Worm (Caenorhabditis elegans) whole organism, midembryonic: Measurements from ENCODE around the gene srg-31.

Experiments used
- T22C8.4 ChIP-seq: fragments of 200-800 bp; sonication (Bioruptor generic); IDR thresholded peaks from 2 replicates; pipeline ENCODE4 v1.3.6; 2022; ENCODE audit warnings: missing genetic modification characterization, missing compliant biosample characterization
- cog-1 ChIP-seq: sonication (generic microtip); optimal IDR thresholded peaks from 2 replicates; lab custom pipeline; 2016; ENCODE audit warnings: missing genetic modification characterization, missing compliant biosample characterization
- flt-1 ChIP-seq: fragments of 200-800 bp; sonication (Bioruptor generic); IDR thresholded peaks from 2 replicates; pipeline ENCODE4 v1.3.6; 2022; ENCODE audit warnings: missing genetic modification characterization, missing compliant biosample characterization
- klf-2 ChIP-seq: fragments of 200-800 bp; sonication (Bioruptor generic); conservative IDR thresholded peaks from 2 replicates; pipeline ENCODE4 v1.3.6; 2022; ENCODE audit warnings: missing genetic modification reagents, missing genetic modification characterization, missing compliant biosample characterization
- med-1 ChIP-seq: sonication (generic microtip); optimal IDR thresholded peaks from 2 replicates; lab custom pipeline; 2017; ENCODE audit warnings: missing genetic modification characterization, mild to moderate bottlenecking, missing compliant biosample characterization, antibody characterized with exemption, missing genetic modification reagents; ENCODE audit not compliant: insufficient read depth
- ref-1 ChIP-seq: fragments of 200-800 bp; sonication (Bioruptor generic); conservative IDR thresholded peaks from 2 replicates; pipeline ENCODE4 v1.3.6; 2022; ENCODE audit warnings: missing genetic modification reagents, missing genetic modification characterization, missing compliant biosample characterization
- tab-1 ChIP-seq: fragments of 200-800 bp; sonication (Bioruptor generic); IDR thresholded peaks from 2 replicates; pipeline ENCODE4 v1.3.6; 2022; ENCODE audit warnings: missing genetic modification characterization, missing compliant biosample characterization
- ztf-23 ChIP-seq: fragments of 200-800 bp; sonication (Bioruptor generic); IDR thresholded peaks from 2 replicates; pipeline ENCODE4 v1.3.6; 2022; ENCODE audit warnings: missing genetic modification reagents, missing genetic modification characterization, missing compliant biosample characterization
- ztf-29 ChIP-seq: fragments of 200-800 bp; sonication (Bioruptor generic); IDR thresholded peaks from 2 replicates; pipeline ENCODE4 v1.3.6; 2022; ENCODE audit warnings: missing genetic modification reagents, missing genetic modification characterization, missing compliant biosample characterization

Gene srg-31

DNA sequence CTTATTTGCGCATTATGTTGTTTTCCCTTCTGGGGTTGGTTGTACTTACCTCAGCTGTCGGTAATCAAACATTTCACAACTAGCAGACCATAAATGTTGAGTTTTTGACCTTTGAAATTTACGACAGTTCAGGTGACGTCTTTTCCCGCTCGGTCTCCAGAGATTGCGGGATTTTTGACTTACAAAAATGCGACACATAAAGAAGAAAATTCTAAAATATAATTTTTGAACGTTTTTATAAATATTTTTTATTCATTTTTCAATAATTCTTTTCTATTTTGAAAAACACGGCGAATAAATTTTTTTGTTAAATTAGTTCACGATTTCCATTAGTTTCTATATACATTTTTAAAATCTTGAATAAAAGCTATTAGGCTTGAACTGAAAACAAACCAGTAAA lies 29.1 kb upstream of the srg-31 start, which contains the start of gene nhr-161:
Gene nhr-161 (minus strand): TSS at position 101 of the 400 bp plus-strand sequence.
- TF ChIP-seq tab-1 (GFP tag; lab: Robert Waterston, UW) (no peak), ztf-29 (no peak), flt-1 (GFP tag; lab: Robert Waterston, UW) (no peak), klf-2 (GFP tag; lab: Robert Waterston, UW) (no peak), med-1 (GFP tag; lab: Kevin White, UChicago) (no peak), ref-1 (GFP tag; lab: Robert Waterston, UW) (no peak), cog-1 (tag; lab: Kevin White, UChicago) (no peak), ztf-23 (GFP tag; lab: Robert Waterston, UW) (no peak), T22C8.4 (no peak)

DNA sequence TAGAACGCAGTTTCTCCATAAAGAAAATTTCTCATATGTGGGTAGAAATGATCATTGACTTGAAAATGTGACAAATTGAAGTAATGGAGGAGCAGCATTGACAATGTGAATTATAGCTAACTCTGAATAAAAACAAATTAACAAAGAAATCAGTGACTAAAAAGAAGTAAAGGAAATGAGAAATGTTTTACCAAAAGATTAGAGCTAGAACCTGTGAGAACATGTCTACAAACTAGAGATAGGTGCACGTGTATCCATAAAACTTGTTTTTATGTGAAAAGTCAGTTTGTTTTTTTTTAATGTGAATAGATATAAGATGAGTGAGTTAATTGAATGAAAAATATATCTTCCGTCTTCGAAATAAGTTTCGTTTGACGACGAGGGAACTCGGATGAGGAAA lies 25.3 kb upstream of the srg-31 start, which contains the start of gene sre-12:
Gene sre-12 (minus strand): TSS at position 101 of the 400 bp plus-strand sequence.
- TF ChIP-seq klf-2 (GFP tag; lab: Robert Waterston, UW) = no peak
- no peak for TF ChIP-seq ref-1 (GFP tag; lab: Robert Waterston, UW)
- TF ChIP-seq cog-1 (tag; lab: Kevin White, UChicago) = no peak
- no peak for TF ChIP-seq tab-1 (GFP tag; lab: Robert Waterston, UW)
- no peak for TF ChIP-seq med-1 (GFP tag; lab: Kevin White, UChicago)

DNA sequence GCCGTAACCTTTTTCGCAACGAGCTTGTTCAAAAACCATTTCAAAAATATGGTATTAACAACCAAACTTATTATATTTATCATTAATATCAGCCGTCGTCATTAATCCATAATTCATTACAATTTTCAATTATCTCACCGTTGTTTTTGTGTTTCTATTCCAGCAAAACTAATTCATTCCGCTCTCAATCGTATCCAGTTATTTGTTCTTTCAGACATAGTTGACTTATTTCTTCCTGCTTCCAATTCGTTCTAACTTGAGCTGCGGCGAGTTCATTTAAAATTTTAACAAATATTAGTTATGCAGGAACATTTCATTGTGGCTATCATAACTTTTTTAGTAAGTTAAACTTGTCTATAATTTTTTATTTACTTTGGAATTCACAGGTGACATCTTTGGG lies 22.4 kb upstream of the srg-31 start, which contains the start of gene srx-16:
Gene srx-16 (plus strand): TSS at position 301 of the 400 bp plus-strand sequence.
- TF ChIP-seq flt-1 (GFP tag; lab: Robert Waterston, UW) (no peak), klf-2 (GFP tag; lab: Robert Waterston, UW) (no peak), med-1 (GFP tag; lab: Kevin White, UChicago) (no peak), ztf-23 (GFP tag; lab: Robert Waterston, UW) (no peak), T22C8.4 (no peak), ref-1 (GFP tag; lab: Robert Waterston, UW) (no peak), cog-1 (tag; lab: Kevin White, UChicago) (no peak), tab-1 (GFP tag; lab: Robert Waterston, UW) (no peak), ztf-29 (no peak)

DNA sequence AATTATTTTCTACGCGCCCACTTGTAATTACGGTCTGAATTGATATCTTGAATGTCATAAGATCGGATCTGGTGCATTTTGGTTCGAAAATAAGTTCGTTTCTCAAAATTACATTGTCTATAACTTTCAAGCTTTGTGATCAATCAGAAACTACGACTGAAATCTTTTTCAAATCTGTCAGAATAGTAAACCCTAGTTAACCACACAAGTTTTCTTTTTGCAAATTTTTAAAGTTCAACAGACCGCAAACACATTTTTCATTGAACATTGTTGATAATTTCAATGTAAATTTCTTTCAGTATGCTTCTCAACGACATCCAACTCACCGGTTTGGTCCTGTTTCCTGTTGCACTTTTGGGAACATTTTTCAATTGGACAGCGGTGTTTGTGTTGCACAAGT lies 17.9 kb upstream of the srg-31 start, which contains the start of gene srx-59:
Gene srx-59 (plus strand): TSS at position 301 of the 400 bp plus-strand sequence.
- TF ChIP-seq ref-1 (GFP tag; lab: Robert Waterston, UW) (no peak), flt-1 (GFP tag; lab: Robert Waterston, UW) (no peak), tab-1 (GFP tag; lab: Robert Waterston, UW) (no peak), cog-1 (tag; lab: Kevin White, UChicago) (no peak), ztf-23 (GFP tag; lab: Robert Waterston, UW) (no peak), med-1 (GFP tag; lab: Kevin White, UChicago) (no peak), T22C8.4 (no peak), klf-2 (GFP tag; lab: Robert Waterston, UW) (no peak), ztf-29 (no peak)

DNA sequence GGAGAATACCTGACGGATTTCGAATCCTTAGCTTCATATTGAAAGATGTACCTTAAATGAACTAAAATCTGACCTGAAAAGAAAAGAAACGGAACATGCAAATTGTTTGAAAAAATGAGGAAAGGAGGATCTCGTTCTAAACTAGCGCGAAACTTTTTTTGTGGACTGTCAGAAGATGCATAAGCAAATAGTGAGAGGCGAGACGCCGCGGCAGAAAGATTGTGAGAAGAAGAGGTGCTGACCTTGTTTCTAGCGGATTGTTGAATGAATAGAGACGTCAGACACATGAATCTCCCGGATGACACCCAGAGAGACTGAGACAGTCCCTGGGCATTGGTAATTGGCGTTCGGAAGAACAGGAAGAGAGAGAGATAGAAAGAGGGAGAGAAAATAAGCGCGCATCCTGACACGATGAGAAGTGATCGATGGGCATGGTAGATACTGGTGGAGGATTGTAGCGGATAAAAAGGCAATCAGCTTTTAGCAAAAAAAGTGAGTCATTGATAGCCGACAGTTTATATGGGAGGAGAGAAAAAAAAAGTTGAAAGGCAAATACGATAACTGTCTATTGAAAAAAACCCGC lies 16.3 kb upstream of the srg-31 start, which contains the start of gene ptr-15:
Gene ptr-15 (minus strand): TSS at position 51 of the 583 bp plus-strand sequence.
- TF ChIP-seq tab-1 (GFP tag; lab: Robert Waterston, UW) (no peak), T22C8.4 (no peak), ztf-23 (GFP tag; lab: Robert Waterston, UW) (no peak), ref-1 (GFP tag; lab: Robert Waterston, UW) (no peak), klf-2 (GFP tag; lab: Robert Waterston, UW) (no peak), cog-1 (tag; lab: Kevin White, UChicago) (no peak), med-1 (GFP tag; lab: Kevin White, UChicago) (no peak), flt-1 (GFP tag; lab: Robert Waterston, UW) (no peak), ztf-29 (no peak)

DNA sequence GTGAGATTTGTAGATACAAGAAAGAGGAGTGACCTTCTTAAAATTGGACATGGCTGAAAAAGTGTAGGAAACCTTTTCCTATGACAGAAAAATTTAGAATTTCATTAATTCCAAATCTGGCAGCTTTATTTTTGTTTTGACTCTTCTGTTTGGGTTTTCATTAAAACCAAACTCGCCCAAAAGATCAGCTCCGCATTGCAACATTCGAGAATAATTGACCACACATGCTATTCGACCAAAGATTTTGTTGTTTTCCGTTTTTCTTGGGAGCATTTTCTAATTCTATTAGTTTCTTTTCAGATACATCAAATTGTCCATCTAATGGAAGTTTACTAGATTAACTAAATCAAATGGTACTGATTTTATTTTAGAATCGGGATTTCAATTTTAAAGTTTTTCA lies 2.5 kb upstream of the srg-31 start, which contains the start of gene mec-1:
Gene mec-1 (plus strand): TSS at position 301 of the 400 bp plus-strand sequence.
- TF ChIP-seq ref-1 (GFP tag; lab: Robert Waterston, UW) (no peak), ztf-29 (no peak), klf-2 (GFP tag; lab: Robert Waterston, UW) (no peak), med-1 (GFP tag; lab: Kevin White, UChicago) (no peak), flt-1 (GFP tag; lab: Robert Waterston, UW) (no peak), tab-1 (GFP tag; lab: Robert Waterston, UW) (no peak), cog-1 (tag; lab: Kevin White, UChicago) (no peak), T22C8.4 (no peak), ztf-23 (GFP tag; lab: Robert Waterston, UW) (no peak)

DNA sequence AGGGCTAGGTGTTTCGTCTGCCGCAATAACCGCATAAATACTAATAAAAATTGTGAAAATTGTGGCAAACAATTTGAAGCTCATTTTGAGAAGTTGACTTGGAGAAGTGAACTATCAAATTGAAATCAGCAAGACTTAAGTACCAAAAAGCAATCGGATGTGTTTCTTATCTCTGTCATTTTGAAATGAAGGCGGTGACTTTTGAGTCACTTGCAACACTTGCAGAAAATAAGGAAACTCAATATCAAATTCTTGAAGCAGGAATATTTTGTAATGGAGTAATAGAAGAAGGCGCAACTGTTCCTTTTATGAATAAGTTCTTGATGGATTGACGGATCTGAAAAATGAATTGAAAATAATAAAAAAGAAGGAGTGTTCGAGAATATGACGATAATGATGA lies 2.4 kb downstream of the srg-31 start, which contains the start of gene T07H8.11:
Gene T07H8.11 (minus strand): TSS at position 101 of the 400 bp plus-strand sequence.
- TF ChIP-seq ztf-23 (GFP tag; lab: Robert Waterston, UW) (no peak), cog-1 (tag; lab: Kevin White, UChicago) (no peak), ref-1 (GFP tag; lab: Robert Waterston, UW) (no peak), flt-1 (GFP tag; lab: Robert Waterston, UW) (no peak), ztf-29 (no peak), tab-1 (GFP tag; lab: Robert Waterston, UW) (no peak), T22C8.4 (no peak), med-1 (GFP tag; lab: Kevin White, UChicago) (no peak), klf-2 (GFP tag; lab: Robert Waterston, UW) (no peak)

DNA sequence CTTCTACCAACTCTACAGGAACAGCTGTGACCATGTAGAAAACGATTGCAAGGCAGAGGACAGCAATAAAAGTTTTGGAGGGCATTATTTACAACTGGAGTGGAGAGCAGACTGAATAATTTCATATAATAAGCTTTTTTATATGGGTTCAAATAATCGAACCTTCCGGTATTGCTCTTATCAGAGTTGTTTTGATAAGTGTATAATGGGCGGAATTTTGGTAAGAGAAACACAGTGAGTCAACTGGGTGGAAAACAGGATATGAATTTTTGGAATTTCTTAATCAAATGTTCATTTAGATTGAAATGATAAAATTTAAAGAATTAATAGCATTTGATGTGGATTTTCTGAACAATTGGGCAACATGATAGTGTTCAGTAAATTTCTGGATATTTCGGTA lies 3.9 kb downstream of the srg-31 start, which contains the start of gene Y57E12B.11:
Gene Y57E12B.11 (minus strand): TSS at position 101 of the 400 bp plus-strand sequence.
- no peak for TF ChIP-seq tab-1 (GFP tag; lab: Robert Waterston, UW)
- no peak for TF ChIP-seq ztf-29
- no peak for TF ChIP-seq klf-2 (GFP tag; lab: Robert Waterston, UW)
- TF ChIP-seq flt-1 (GFP tag; lab: Robert Waterston, UW) = no peak
- TF ChIP-seq ref-1 (GFP tag; lab: Robert Waterston, UW) = no peak
- no peak for TF ChIP-seq cog-1 (tag; lab: Kevin White, UChicago)
- no peak for TF ChIP-seq T22C8.4
- TF ChIP-seq med-1 (GFP tag; lab: Kevin White, UChicago) = no peak
- TF ChIP-seq ztf-23 (GFP tag; lab: Robert Waterston, UW) = no peak
